Fruit fly (Drosophila melanogaster): ENCODE measurements around the gene Mob2.
A peak's percentile ranks its signal among the peaks of the same experiment; 100 is the strongest.

The Mob2 gene

dm6 chr3L:11609153-11609809, 47.2 kb upstream of the Mob2 start, which contains the start of gene Duba (continued):
- TF ChIP-seq Med (GFP tag) (peak; percentile 71), CoRest (tag; optimal IDR thresholded peaks at IDR 0.05) (peak; percentile 51), sens (GFP tag) (peak; percentile 87), Ptx1 (GFP tag; IDR thresholded peaks at IDR 0.05) (peak; percentile 27; the same call in 1 of the 2 replicates), amos (GFP tag; IDR thresholded peaks at IDR 0.05; ENCODE audit: partially characterized antibody) (0 out of 2 replicates have a peak, but pooled peaks have one; percentile 11), crp (GFP tag; optimal IDR thresholded peaks at IDR 0.05) (peak in 1 of 2 experiments; percentile 23), en (GFP tag; optimal IDR thresholded peaks at IDR 0.05) (no peak), CG2712 (tag; optimal IDR thresholded peaks at IDR 0.05) (peak; percentile 43), nmo (GFP tag; optimal IDR thresholded peaks at IDR 0.05) (peak; percentile 67), zen (tag; optimal IDR thresholded peaks at IDR 0.05) (peak; percentile 10), CG16813 (GFP tag; IDR thresholded peaks at IDR 0.05; ENCODE audit: partially characterized antibody) (0 out of 3 replicates have a peak, but pooled peaks have one; percentile 20), CG6791 (GFP tag; IDR thresholded peaks at IDR 0.05; ENCODE audit: partially characterized antibody) (peak; percentile 29; the same call in 1 of the 3 replicates), Ets97D (GFP tag; optimal IDR thresholded peaks at IDR 0.05) (peak; percentile 36), cas (GFP tag; IDR thresholded peaks at IDR 0.05) (no peak), pzg (GFP tag; optimal IDR thresholded peaks at IDR 0.05) (peak; percentile 51), stc (GFP tag; IDR thresholded peaks at IDR 0.05) (no peak), stwl (tag; optimal IDR thresholded peaks at IDR 0.05) (peak; percentile 99), Myb (GFP tag; optimal IDR thresholded peaks at IDR 0.05) (peak; percentile 40), CG7357 (GFP tag; IDR thresholded peaks at IDR 0.05) (peak; percentile 84), Trl (optimal IDR thresholded peaks at IDR 0.05) (no peak), Trl (GFP tag; optimal IDR thresholded peaks at IDR 0.05) (no peak), CG8388 (GFP tag; optimal IDR thresholded peaks at IDR 0.05) (no peak), CTCF (GFP tag; optimal IDR thresholded peaks at IDR 0.05) (peak; percentile 73), CG32532 (GFP tag; IDR thresholded peaks at IDR 0.05) (peak; percentile 11; the same call in 1 of the 2 replicates), CG2116 (GFP tag; optimal IDR thresholded peaks at IDR 0.05) (peak; percentile 89), Dp (GFP tag; optimal IDR thresholded peaks at IDR 0.05) (peak; percentile 1), CG30020 (tag; optimal IDR thresholded peaks at IDR 0.05) (peak; percentile 95), CG1529 (GFP tag; optimal IDR thresholded peaks at IDR 0.05) (no peak), ssp (GFP tag; IDR thresholded peaks at IDR 0.05) (peak; percentile 95), BEAF-32 (GFP tag; optimal IDR thresholded peaks at IDR 0.05) (peak; percentile 39), CG1024 (GFP tag; IDR thresholded peaks at IDR 0.05) (peak; percentile 59; the same call in 1 of the 2 replicates), CG7271 (tag; optimal IDR thresholded peaks at IDR 0.05) (no peak), CG17802 (tag; optimal IDR thresholded peaks at IDR 0.05) (peak; percentile 72), Gug (GFP tag; IDR thresholded peaks at IDR 0.05) (peak; percentile 14; the same call in 1 of the 4 replicates), pita (GFP tag; optimal IDR thresholded peaks at IDR 0.05) (peak; percentile 63), YL-1 (GFP tag; optimal IDR thresholded peaks at IDR 0.05) (peak; percentile 8), Opbp (GFP tag; IDR thresholded peaks at IDR 0.05; ENCODE audit: partially characterized antibody) (0 out of 3 replicates have a peak, but pooled peaks have one; percentile 28), cg (GFP tag; optimal IDR thresholded peaks at IDR 0.05) (peak; percentile 84)

DNA sequence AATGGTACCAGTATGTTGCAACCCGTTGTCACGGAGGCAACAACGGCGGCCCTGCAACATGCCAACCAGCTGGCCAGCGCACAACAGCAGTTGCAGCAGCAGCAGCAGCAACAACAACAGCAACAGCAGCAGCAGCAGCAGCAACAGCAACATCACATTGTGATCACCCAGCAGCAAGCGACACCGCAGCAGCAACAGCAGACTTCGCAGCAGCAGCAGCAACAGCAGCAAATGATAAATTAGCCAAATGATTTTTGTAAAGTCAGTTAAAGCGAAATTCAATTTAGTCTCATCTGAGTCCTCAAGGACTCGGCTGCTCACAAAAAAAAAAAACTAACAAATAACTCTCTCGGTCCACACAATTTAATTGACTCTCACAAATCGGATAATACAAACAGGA, 42.2 kb upstream of the Mob2 start:
- TF ChIP-seq CG31365 (tag; optimal IDR thresholded peaks at IDR 0.05) (no peak), Dfd (GFP tag; optimal IDR thresholded peaks at IDR 0.05) (peak in 1 of 2 experiments; percentile 83)

Measured in whole organism, embryonic.